Worm (Caenorhabditis elegans) whole organism, L3 larva: Measurements from ENCODE around the gene Y76B12C.3.

Experiments
- ceh-9 ChIP-seq: sonication (generic microtip); optimal IDR thresholded peaks from 2 replicates; lab custom pipeline; 2018; ENCODE audit warnings: missing biosample characterization, missing genetic modification characterization
- elt-1 ChIP-seq: fragments of 150-350 bp; optimal IDR thresholded peaks from 2 replicates; lab custom pipeline; 2014; ENCODE audit warnings: missing biosample characterization, missing genetic modification characterization
- elt-2 ChIP-seq: sonication (generic microtip); optimal IDR thresholded peaks from 2 replicates; lab custom pipeline; 2016; ENCODE audit warnings: missing genetic modification reagents, mild to moderate bottlenecking, missing genetic modification characterization, missing compliant biosample characterization
- fkh-10 ChIP-seq: sonication (generic microtip); optimal IDR thresholded peaks from 2 replicates; lab custom pipeline; 2017; ENCODE audit warnings: missing biosample characterization, missing genetic modification reagents, missing genetic modification characterization
- fkh-2 ChIP-seq: fragments of 150-350 bp; optimal IDR thresholded peaks from 2 replicates; lab custom pipeline; 2014; ENCODE audit warnings: missing biosample characterization, missing genetic modification reagents, missing genetic modification characterization
- fos-1 ChIP-seq: fragments of 150-350 bp; optimal IDR thresholded peaks from 2 replicates; lab custom pipeline; 2014; ENCODE audit warnings: missing biosample characterization, missing genetic modification characterization
- hmg-11 ChIP-seq: sonication (generic microtip); optimal IDR thresholded peaks from 2 replicates; lab custom pipeline; 2016; ENCODE audit warnings: missing genetic modification characterization, missing compliant biosample characterization
- lin-39 ChIP-seq: fragments of 150-350 bp; optimal IDR thresholded peaks from 2 replicates; lab custom pipeline; 2018; ENCODE audit warnings: missing biosample characterization, missing genetic modification reagents, missing genetic modification characterization
- nfya-1 ChIP-seq: sonication (generic microtip); optimal IDR thresholded peaks from 2 replicates; lab custom pipeline; 2017; ENCODE audit warnings: missing genetic modification characterization, mild to moderate bottlenecking, missing compliant biosample characterization, antibody characterized with exemption, moderate library complexity; ENCODE audit not compliant: insufficient read depth
- nhr-11 ChIP-seq: fragments of 150-350 bp; optimal IDR thresholded peaks from 2 replicates; lab custom pipeline; 2014; ENCODE audit warnings: missing biosample characterization, missing genetic modification characterization
- nhr-12 ChIP-seq: fragments of 150-350 bp; optimal IDR thresholded peaks from 2 replicates; lab custom pipeline; 2014; ENCODE audit warnings: missing biosample characterization, missing genetic modification characterization
- nhr-28 ChIP-seq: fragments of 150-350 bp; optimal IDR thresholded peaks from 2 replicates; lab custom pipeline; 2014; ENCODE audit warnings: missing biosample characterization, missing genetic modification characterization
- snpc-4 ChIP-seq: fragments of 150-350 bp; optimal IDR thresholded peaks from 2 replicates; lab custom pipeline; 2014; ENCODE audit warnings: missing biosample characterization, missing genetic modification characterization

DNA sequence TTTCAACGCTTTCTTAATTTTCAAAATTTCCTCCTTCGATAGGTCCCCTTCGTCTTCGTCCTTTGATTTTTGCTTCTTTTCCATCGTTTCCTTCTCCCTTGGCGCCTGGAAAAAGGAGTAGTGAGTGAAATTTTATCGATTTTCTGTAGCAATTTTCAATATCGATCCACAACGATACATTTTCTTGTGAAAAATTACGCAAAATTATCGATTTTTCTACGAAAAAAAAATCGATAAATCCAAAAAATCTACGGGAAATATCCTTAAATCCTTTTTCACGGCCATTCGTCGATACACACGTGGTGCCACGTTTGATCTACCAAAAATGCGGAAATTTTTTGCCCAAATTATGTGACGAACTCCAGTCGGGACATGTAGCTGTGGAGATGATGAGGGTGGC lies 2.4 kb upstream of the Y76B12C.3 start:
- TF ChIP-seq hmg-11 (tag; lab: Kevin White, UChicago) (no peak), nfya-1 (tag; lab: Kevin White, UChicago) (no peak), elt-1 (tag; lab: Kevin White, UChicago) (no peak), lin-39 (tag; lab: Kevin White, UChicago) (no peak), elt-2 (tag; lab: Kevin White, UChicago) (no peak), fkh-2 (no peak), fos-1 (tag; lab: Kevin White, UChicago) (no peak), nhr-28 (tag; lab: Kevin White, UChicago) (no peak), snpc-4 (tag; lab: Kevin White, UChicago) (no peak), fkh-10 (no peak), nhr-12 (tag; lab: Kevin White, UChicago) (no peak), ceh-9 (tag; lab: Kevin White, UChicago) (no peak), nhr-11 (tag; lab: Kevin White, UChicago) (no peak)
